Fruit fly (Drosophila melanogaster) whole organism: ENCODE measurements around the gene Mdh1.

Source experiments
- CG8478 ChIP-seq: fragments of >200 bp; optimal IDR thresholded peaks from 2 replicates; lab custom pipeline; 2018; ENCODE audit warnings: inconsistent platforms
- Dll ChIP-seq: fragments of >200 bp; optimal IDR thresholded peaks from 2 replicates; lab custom pipeline; 2017
- EcR ChIP-seq, 2 experiments: fragments of >200 bp; optimal IDR thresholded peaks; 2 replicates each; lab custom pipeline; 2017; ENCODE audit warnings: missing biosample characterization in 2 of 2, missing genetic modification characterization in 2 of 2, missing genetic modification reagents in 2 of 2
- pan ChIP-seq: fragments of >200 bp; optimal IDR thresholded peaks from 2 replicates; lab custom pipeline; 2017
- psq ChIP-seq: fragments of >200 bp; optimal IDR thresholded peaks from 2 replicates; lab custom pipeline; 2017

DNA sequence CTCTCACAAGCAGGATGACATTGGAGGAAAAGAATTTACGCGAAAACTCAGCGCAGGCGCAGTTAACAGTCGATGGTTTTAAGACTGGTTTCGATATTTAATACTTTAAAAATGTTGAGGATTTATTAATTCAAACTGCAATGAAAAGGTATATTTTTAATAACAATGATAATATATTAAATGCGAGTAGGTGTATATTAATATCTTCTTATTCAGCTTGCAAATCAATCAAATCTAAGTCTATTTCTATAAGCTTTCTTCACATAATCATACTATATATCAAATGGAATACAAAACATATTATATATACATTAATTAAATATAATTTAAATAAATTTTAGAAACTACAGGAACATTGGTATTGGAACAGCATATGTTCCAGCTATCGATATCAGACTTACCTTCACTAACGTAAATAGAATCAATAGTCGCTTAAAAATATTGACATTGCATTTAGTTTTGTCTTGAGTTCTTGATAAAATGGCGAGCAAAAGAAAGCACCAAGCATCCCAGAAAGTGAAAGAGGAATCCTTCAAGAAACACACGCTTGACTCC, 39.6 kb upstream of the Mdh1 start, which contains the start of the genes TBC1D16 and holn1:
- TF ChIP-seq CG8478 (lab: Kevin White, UChicago) (no peak), psq (no peak), Dll (no peak), pan (no peak), EcR (GFP tag; optimal IDR thresholded peaks at IDR 0.05; lab: Kevin White, UChicago) (no peak)
